Fruit fly (Drosophila melanogaster): ENCODE results near the gene hzg.

The hzg gene

DNA sequence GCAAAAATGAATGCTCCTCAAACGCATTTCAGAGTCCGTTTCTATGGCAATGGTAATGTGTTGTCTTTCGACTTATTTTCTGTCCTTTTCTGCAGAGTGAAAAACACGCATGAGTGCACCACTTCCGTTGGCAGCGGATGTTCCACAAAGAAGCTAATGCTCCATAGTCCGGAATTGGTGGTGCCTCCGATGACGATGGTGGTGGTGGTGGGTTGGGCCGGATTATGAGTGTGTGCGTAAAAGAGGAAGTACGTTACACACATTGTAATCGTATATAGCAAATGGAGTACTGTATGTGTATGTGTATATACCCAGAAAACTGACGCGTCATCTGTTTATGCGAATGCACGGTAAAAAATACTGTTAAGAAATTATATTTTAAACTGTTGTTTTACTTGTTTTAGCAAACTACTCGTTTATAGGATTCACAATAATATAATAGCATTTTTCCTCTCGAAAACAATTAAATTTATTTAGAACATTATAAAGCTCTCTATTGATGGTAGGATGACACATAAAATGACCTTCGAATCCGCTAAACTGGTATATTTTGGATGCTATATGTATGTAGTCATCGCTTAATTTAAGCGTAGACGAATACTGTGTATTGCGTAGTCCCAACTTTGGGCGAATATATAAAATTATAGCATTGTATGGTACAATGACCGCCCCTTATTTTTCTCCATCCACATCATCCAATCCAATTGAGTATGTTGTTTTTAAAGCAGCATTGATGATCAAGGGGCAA, 40.7 kb upstream of the hzg start (continued):
- TF ChIP-seq pan (optimal IDR thresholded peaks at IDR 0.05) (no peak), pan (GFP tag; optimal IDR thresholded peaks at IDR 0.05 in 1 of 2, IDR thresholded peaks at IDR 0.05 in 1 of 2) (peak in 1 of 2 experiments; percentile 69), Max (GFP tag; optimal IDR thresholded peaks at IDR 0.05) (peak; percentile 30), CG10209 (GFP tag; optimal IDR thresholded peaks at IDR 0.05) (peak; percentile 3), NK7.1 (GFP tag; optimal IDR thresholded peaks at IDR 0.05) (no peak), CG7839 (tag; optimal IDR thresholded peaks at IDR 0.05) (peak; percentile 61), gcm (GFP tag; optimal IDR thresholded peaks at IDR 0.05) (peak; percentile 53), org-1 (GFP tag; optimal IDR thresholded peaks at IDR 0.05) (peak; percentile 32), CG6272 (GFP tag; IDR thresholded peaks at IDR 0.05) (no peak), Eip74EF (GFP tag; optimal IDR thresholded peaks at IDR 0.05) (peak in 1 of 2 experiments; percentile 58), CG2199 (GFP tag; IDR thresholded peaks at IDR 0.05) (peak; percentile 67; the same call in 1 of the 3 replicates), PHDP (tag; optimal IDR thresholded peaks at IDR 0.05) (peak; percentile 58), cg (GFP tag; optimal IDR thresholded peaks at IDR 0.05) (peak; percentile 83), CG32772 (GFP tag; IDR thresholded peaks at IDR 0.05) (peak; percentile 11; the same call in 1 of the 2 replicates), CG7987 (GFP tag; optimal IDR thresholded peaks at IDR 0.05) (no peak), kay (GFP tag; optimal IDR thresholded peaks at IDR 0.05) (peak; percentile 69), B-H1 (GFP tag; IDR thresholded peaks at IDR 0.05) (peak; percentile 62), CG11696 (GFP tag; IDR thresholded peaks at IDR 0.05) (peak; percentile 42; the same call in 1 of the 2 replicates), Stat92E (GFP tag; optimal IDR thresholded peaks at IDR 0.05) (no peak), CG6654 (GFP tag; optimal IDR thresholded peaks at IDR 0.05) (peak; percentile 4), ssp (GFP tag; IDR thresholded peaks at IDR 0.05) (no peak), CG6689 (GFP tag; IDR thresholded peaks at IDR 0.05) (peak; percentile 61), jing (GFP tag; optimal IDR thresholded peaks at IDR 0.05) (peak; percentile 1), HmgD (GFP tag; optimal IDR thresholded peaks at IDR 0.05) (no peak), CG3281 (GFP tag; optimal IDR thresholded peaks at IDR 0.05) (peak; percentile 27), CG14014 (GFP tag; IDR thresholded peaks at IDR 0.05) (peak; percentile 65), CG18262 (tag; optimal IDR thresholded peaks at IDR 0.05) (peak; percentile 71), Rx (GFP tag; IDR thresholded peaks at IDR 0.05) (peak; percentile 12; the same call in 1 of the 2 replicates), CG4424 (GFP tag; optimal IDR thresholded peaks at IDR 0.05) (peak; percentile 29), run (tag; optimal IDR thresholded peaks at IDR 0.05) (peak; percentile 68), aop (GFP tag; IDR thresholded peaks at IDR 0.05) (0 out of 2 replicates have a peak, but pooled peaks have one; percentile 22), row (GFP tag; IDR thresholded peaks at IDR 0.05) (peak; percentile 4; the same call in 2 of the 3 replicates), crp (GFP tag; optimal IDR thresholded peaks at IDR 0.05) (no peak), CG31441 (GFP tag; IDR thresholded peaks at IDR 0.05) (peak; percentile 61), CG31224 (GFP tag; IDR thresholded peaks at IDR 0.05) (peak; percentile 31; the same call in 1 of the 2 replicates), CG10431 (GFP tag; optimal IDR thresholded peaks at IDR 0.05) (no peak), Sox102F (GFP tag; optimal IDR thresholded peaks at IDR 0.05) (peak; percentile 64), amos (GFP tag; IDR thresholded peaks at IDR 0.05; ENCODE audit: partially characterized antibody) (no peak), CG17359 (tag; optimal IDR thresholded peaks at IDR 0.05) (peak; percentile 23), dm (GFP tag; optimal IDR thresholded peaks at IDR 0.05) (no peak), psq (GFP tag; optimal IDR thresholded peaks at IDR 0.05) (no peak), al (GFP tag; IDR thresholded peaks at IDR 0.05) (peak; percentile 43; the same call in 1 of the 2 replicates), Sox100B (GFP tag; optimal IDR thresholded peaks at IDR 0.05) (peak; percentile 39), zen2 (GFP tag; IDR thresholded peaks at IDR 0.05; ENCODE audit: partially characterized antibody) (no peak), Dbx (GFP tag; IDR thresholded peaks at IDR 0.05) (peak; percentile 53; the same call in 1 of the 3 replicates), sens-2 (GFP tag; IDR thresholded peaks at IDR 0.05) (0 out of 2 replicates have a peak, but pooled peaks have one; percentile 33), wdn (GFP tag; IDR thresholded peaks at IDR 0.05) (peak; percentile 53; the same call in 1 of the 2 replicates), D (optimal IDR thresholded peaks at IDR 0.05) (peak; percentile 72), D (GFP tag; optimal IDR thresholded peaks at IDR 0.05) (peak; percentile 46)
